Worm (Caenorhabditis elegans): ENCODE data around the gene pcyt-1.

- TF ChIP-seq lin-13 (tag; optimal IDR thresholded peaks at IDR 0.05), result no peak
- TF ChIP-seq pha-4 (tag; optimal IDR thresholded peaks at IDR 0.05), result no peak
- TF ChIP-seq nhr-28 (tag; optimal IDR thresholded peaks at IDR 0.05), result no peak
- no peak for TF ChIP-seq elt-1 (tag; optimal IDR thresholded peaks at IDR 0.05; ENCODE audit: borderline replicate concordance, insufficient read depth)
These were observed 35.8 kb downstream of the pcyt-1 start, which contains the start of gene twk-17 for ce11 chrX:7607982-7608381.

Data from whole organism, mixed stage, embryonic.